Worm (Caenorhabditis elegans) whole organism, L1 larva: Measurements from ENCODE around the gene clec-171.

Source experiments
- C04F5.9 ChIP-seq: sonication (generic microtip); optimal IDR thresholded peaks from 2 replicates; lab custom pipeline; 2016; ENCODE audit warnings: missing genetic modification characterization, missing compliant biosample characterization
- C16A3.4 ChIP-seq: fragments of 150-350 bp; optimal IDR thresholded peaks from 2 replicates; lab custom pipeline; 2014; ENCODE audit warnings: missing biosample characterization, missing genetic modification characterization
- C34B4.2 ChIP-seq: sonication (generic microtip); optimal IDR thresholded peaks from 2 replicates; lab custom pipeline; 2017; ENCODE audit warnings: mild to moderate bottlenecking, missing genetic modification characterization, missing compliant biosample characterization
- F16B12.6 ChIP-seq: fragments of 150-350 bp; optimal IDR thresholded peaks from 2 replicates; lab custom pipeline; 2014; ENCODE audit warnings: missing biosample characterization, missing genetic modification characterization
- Y116A8C.19 ChIP-seq: sonication (generic microtip); optimal IDR thresholded peaks from 2 replicates; lab custom pipeline; 2016; ENCODE audit warnings: missing compliant biosample characterization, missing genetic modification characterization, borderline replicate concordance
- aha-1 ChIP-seq: fragments of 150-350 bp; optimal IDR thresholded peaks from 2 replicates; lab custom pipeline; 2014; ENCODE audit warnings: missing biosample characterization, missing genetic modification characterization
- aly-2 ChIP-seq: fragments of 150-350 bp; optimal IDR thresholded peaks from 2 replicates; lab custom pipeline; 2014; ENCODE audit warnings: missing biosample characterization, missing genetic modification characterization
- ama-1 ChIP-seq: fragments of 150-350 bp; optimal IDR thresholded peaks from 2 replicates; lab custom pipeline; 2014
- ceh-8 ChIP-seq: fragments of 200-800 bp; sonication (Bioruptor generic); optimal IDR thresholded peaks from 2 replicates; lab custom pipeline; 2018; ENCODE audit warnings: mild to moderate bottlenecking, missing genetic modification characterization, moderate library complexity, missing compliant biosample characterization
- ceh-82 ChIP-seq, 3 experiments: fragments of 150-350 bp in 1 of 3; sonication (generic microtip) in 2 of 3; optimal IDR thresholded peaks; 2 replicates each; lab custom pipeline; 2014 to 2017; ENCODE audit warnings: missing biosample characterization in 3 of 3, missing genetic modification characterization in 3 of 3
- ceh-88 ChIP-seq: fragments of 200-800 bp; sonication (Bioruptor generic); IDR thresholded peaks from 2 replicates; pipeline ENCODE4 v1.3.6; 2022; ENCODE audit warnings: missing genetic modification characterization, missing compliant biosample characterization
- ces-1 ChIP-seq: fragments of 150-350 bp; optimal IDR thresholded peaks from 2 replicates; lab custom pipeline; 2014; ENCODE audit warnings: missing biosample characterization, missing genetic modification reagents, missing genetic modification characterization
- dpl-1 ChIP-seq, 3 experiments: fragments of 150-350 bp in 2 of 3; sonication (generic microtip) in 1 of 3; optimal IDR thresholded peaks; 2 replicates each; lab custom pipeline; 2014 to 2017; ENCODE audit warnings: missing biosample characterization in 3 of 3, missing genetic modification characterization in 3 of 3, missing genetic modification reagents in 3 of 3
- egl-13 ChIP-seq: sonication (generic microtip); optimal IDR thresholded peaks from 2 replicates; lab custom pipeline; 2016; ENCODE audit warnings: missing genotype, missing genetic modification reagents, missing genetic modification characterization, missing compliant biosample characterization
- elt-2 ChIP-seq: sonication (generic microtip); optimal IDR thresholded peaks from 2 replicates; lab custom pipeline; 2016; ENCODE audit warnings: missing genetic modification characterization, mild to moderate bottlenecking, inconsistent platforms, missing compliant biosample characterization, missing genetic modification reagents
- ets-5 ChIP-seq: fragments of 200-800 bp; sonication (Bioruptor generic); IDR thresholded peaks from 2 replicates; pipeline ENCODE4 v1.3.6; 2022; ENCODE audit warnings: missing genetic modification characterization, missing compliant biosample characterization
- fkh-10 ChIP-seq: sonication (generic microtip); optimal IDR thresholded peaks from 2 replicates; lab custom pipeline; 2017; ENCODE audit warnings: missing biosample characterization, missing genetic modification reagents, missing genetic modification characterization
- fkh-4 ChIP-seq: sonication (generic microtip); optimal IDR thresholded peaks from 2 replicates; lab custom pipeline; 2016; ENCODE audit warnings: missing compliant biosample characterization, missing genetic modification characterization, borderline replicate concordance
- fos-1 ChIP-seq: fragments of 150-350 bp; optimal IDR thresholded peaks from 2 replicates; lab custom pipeline; 2014; ENCODE audit warnings: missing biosample characterization, missing genetic modification characterization
- grh-1 ChIP-seq: fragments of 200-800 bp; sonication (Bioruptor generic); IDR thresholded peaks from 2 replicates; pipeline ENCODE4 v1.3.6; 2022; ENCODE audit warnings: missing genetic modification reagents, missing genetic modification characterization, missing compliant biosample characterization
- hlh-17 ChIP-seq: fragments of 200-800 bp; sonication (Bioruptor generic); optimal IDR thresholded peaks from 2 replicates; lab custom pipeline; 2018; ENCODE audit warnings: missing genetic modification characterization, mild to moderate bottlenecking, missing compliant biosample characterization, moderate library complexity, borderline replicate concordance
- hpl-2 ChIP-seq: fragments of 150-350 bp; optimal IDR thresholded peaks from 2 replicates; lab custom pipeline; 2014; ENCODE audit warnings: missing biosample characterization, missing genetic modification reagents, missing genetic modification characterization
- irx-1 ChIP-seq: sonication (generic microtip); optimal IDR thresholded peaks from 2 replicates; lab custom pipeline; 2016; ENCODE audit warnings: missing genetic modification characterization, missing compliant biosample characterization
- lin-14 ChIP-seq: fragments of 200-800 bp; sonication (Bioruptor generic); optimal IDR thresholded peaks from 2 replicates; lab custom pipeline; 2018; ENCODE audit warnings: mild to moderate bottlenecking, missing genetic modification characterization, moderate library complexity, missing compliant biosample characterization
- lin-15B ChIP-seq: fragments of 150-350 bp; sonication (generic microtip); optimal IDR thresholded peaks from 3 replicates; lab custom pipeline; 2014; ENCODE audit warnings: missing biosample characterization, missing genetic modification characterization
- lin-39 ChIP-seq: fragments of 150-350 bp; optimal IDR thresholded peaks from 2 replicates; lab custom pipeline; 2014; ENCODE audit warnings: missing biosample characterization, missing genetic modification reagents, missing genetic modification characterization
- lsy-2 ChIP-seq, 2 experiments: fragments of 150-350 bp; optimal IDR thresholded peaks; 2 replicates each; lab custom pipeline; 2014; ENCODE audit warnings: missing biosample characterization in 2 of 2, missing genetic modification characterization in 2 of 2
- mab-9 ChIP-seq: fragments of 200-800 bp; sonication (Bioruptor generic); IDR thresholded peaks from 2 replicates; pipeline ENCODE4 v1.3.6; 2022; ENCODE audit warnings: missing genetic modification reagents, missing genetic modification characterization, missing compliant biosample characterization
- mef-2 ChIP-seq: fragments of 150-350 bp; optimal IDR thresholded peaks from 2 replicates; lab custom pipeline; 2014; ENCODE audit warnings: missing biosample characterization, missing genetic modification characterization
- nhr-11 ChIP-seq: fragments of 150-350 bp; optimal IDR thresholded peaks from 2 replicates; lab custom pipeline; 2014; ENCODE audit warnings: missing biosample characterization, missing genetic modification characterization
- nhr-19 ChIP-seq: fragments of 200-800 bp; sonication (Bioruptor generic); conservative IDR thresholded peaks from 2 replicates; pipeline ENCODE4 v1.3.6; 2022; ENCODE audit warnings: missing genetic modification characterization, missing compliant biosample characterization
- nhr-20 ChIP-seq: sonication (generic microtip); optimal IDR thresholded peaks from 2 replicates; lab custom pipeline; 2016; ENCODE audit warnings: mild to moderate bottlenecking, missing genetic modification characterization, missing compliant biosample characterization
- nhr-237 ChIP-seq: fragments of 150-350 bp; optimal IDR thresholded peaks from 2 replicates; lab custom pipeline; 2014; ENCODE audit warnings: missing biosample characterization, missing genetic modification characterization
- nhr-76 ChIP-seq: sonication (generic microtip); optimal IDR thresholded peaks from 2 replicates; lab custom pipeline; 2017; ENCODE audit warnings: missing biosample characterization, missing genetic modification characterization
- nhr-77 ChIP-seq: fragments of 150-350 bp; optimal IDR thresholded peaks from 2 replicates; lab custom pipeline; 2014; ENCODE audit warnings: missing biosample characterization, missing genetic modification characterization
- nhr-85 ChIP-seq: sonication (generic microtip); peaks from one replicate; lab custom pipeline; 2016; ENCODE audit warnings: missing genetic modification characterization, inconsistent platforms, missing compliant biosample characterization
- nhr-90 ChIP-seq: sonication (generic microtip); optimal IDR thresholded peaks from 2 replicates; lab custom pipeline; 2016; ENCODE audit warnings: mild to moderate bottlenecking, missing genetic modification characterization, missing compliant biosample characterization; ENCODE audit not compliant: poor library complexity
- pag-3 ChIP-seq: sonication (generic microtip); optimal IDR thresholded peaks from 2 replicates; lab custom pipeline; 2017; ENCODE audit warnings: missing genetic modification characterization, mild to moderate bottlenecking, missing compliant biosample characterization, antibody characterized with exemption, borderline replicate concordance; ENCODE audit not compliant: insufficient read depth
- pqm-1 ChIP-seq: sonication (generic microtip); optimal IDR thresholded peaks from 3 replicates; lab custom pipeline; 2017; ENCODE audit warnings: missing biosample characterization, missing genetic modification characterization
- rnt-1 ChIP-seq: sonication (generic microtip); optimal IDR thresholded peaks from 2 replicates; lab custom pipeline; 2016; ENCODE audit warnings: mild to moderate bottlenecking, missing genetic modification characterization, moderate library complexity, missing compliant biosample characterization
- snpc-4 ChIP-seq: fragments of 150-350 bp; optimal IDR thresholded peaks from 2 replicates; lab custom pipeline; 2014; ENCODE audit warnings: missing biosample characterization, missing genetic modification characterization
- tlp-1 ChIP-seq: fragments of 150-350 bp; optimal IDR thresholded peaks from 2 replicates; lab custom pipeline; 2014; ENCODE audit warnings: missing biosample characterization, missing genetic modification characterization
- unc-130 ChIP-seq: fragments of 150-350 bp; optimal IDR thresholded peaks from 2 replicates; lab custom pipeline; 2017; ENCODE audit warnings: missing biosample characterization, missing genetic modification characterization, inconsistent platforms
- unc-30 ChIP-seq: sonication (generic microtip); optimal IDR thresholded peaks from 2 replicates; lab custom pipeline; 2017; ENCODE audit warnings: missing biosample characterization, missing genetic modification characterization
- unc-62 ChIP-seq: fragments of 150-350 bp; optimal IDR thresholded peaks from 2 replicates; lab custom pipeline; 2014; ENCODE audit warnings: missing biosample characterization, missing genetic modification reagents, missing genetic modification characterization
- unc-86 ChIP-seq: sonication (generic microtip); optimal IDR thresholded peaks from 2 replicates; lab custom pipeline; 2016; ENCODE audit warnings: missing genetic modification characterization, missing compliant biosample characterization
- vab-15 ChIP-seq: sonication (generic microtip); optimal IDR thresholded peaks from 2 replicates; lab custom pipeline; 2017; ENCODE audit warnings: missing genotype, mild to moderate bottlenecking, missing genetic modification characterization, missing compliant biosample characterization
- zag-1 ChIP-seq: fragments of 150-350 bp; optimal IDR thresholded peaks from 2 replicates; lab custom pipeline; 2014; ENCODE audit warnings: missing biosample characterization, missing genetic modification characterization

The clec-171 gene

DNA sequence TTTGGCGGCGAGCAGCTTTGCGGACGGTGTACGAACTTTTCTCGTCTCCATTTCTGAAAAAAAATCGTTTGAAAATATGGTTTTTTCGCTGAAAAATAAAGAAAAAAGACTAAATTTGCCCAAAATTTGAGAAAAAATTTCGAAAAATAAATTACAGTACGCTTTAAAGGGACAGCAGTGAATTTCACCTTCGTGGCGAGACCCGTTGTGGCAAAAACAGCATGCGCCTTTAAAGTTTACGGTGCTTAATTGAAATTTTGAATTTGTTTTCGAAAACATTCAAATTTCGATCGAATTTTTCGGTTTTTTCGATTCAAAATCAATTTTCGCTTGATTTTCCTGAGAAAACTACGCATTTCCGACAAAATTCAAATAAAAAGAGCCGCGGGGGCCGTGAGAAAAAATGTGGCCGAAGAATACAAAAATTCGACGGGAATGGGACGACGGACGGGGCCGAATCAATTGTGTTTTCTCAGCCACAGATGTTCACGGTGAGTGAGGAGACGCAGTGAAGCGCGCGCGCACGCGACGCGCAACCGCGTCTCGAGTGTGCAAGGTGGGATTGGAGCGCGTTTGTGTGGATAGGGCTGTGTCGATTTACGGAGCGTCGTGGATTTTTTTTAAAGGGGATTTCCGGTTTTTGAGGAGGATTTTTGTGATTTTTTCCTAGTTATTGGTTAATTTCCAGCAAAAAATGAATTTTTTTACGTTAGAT is 7.2 kb downstream of the clec-171 start, which contains the start of gene Y77E11A.7 (continued):
- TF ChIP-seq C34B4.2 (tag; lab: Kevin White, UChicago): no peak
- TF ChIP-seq unc-30: no peak
- TF ChIP-seq egl-13 (tag; lab: Kevin White, UChicago): no peak
- TF ChIP-seq unc-130 (tag; lab: Kevin White, UChicago): peak; percentile 88
- TF ChIP-seq nhr-90 (tag; lab: Kevin White, UChicago): peak; percentile 81
- TF ChIP-seq nhr-77 (tag; lab: Kevin White, UChicago): peak; percentile 89
- no peak for TF ChIP-seq Y116A8C.19 (tag; lab: Kevin White, UChicago)
- TF ChIP-seq dpl-1 (GFP tag; optimal IDR thresholded peaks at IDR 0.05; lab: Kevin White, UChicago): peak; percentile 79 to 88 (median 83)
- no peak for TF ChIP-seq pag-3 (tag; lab: Kevin White, UChicago)
- TF ChIP-seq ceh-82 (tag; optimal IDR thresholded peaks at IDR 0.05; lab: Kevin White, UChicago): peak; percentile 91 to 99 (median 91)
- TF ChIP-seq lin-39: peak; percentile 44
- TF ChIP-seq hlh-17 (GFP tag; lab: Kevin White, UChicago): no peak
- no peak for TF ChIP-seq tlp-1 (tag; lab: Kevin White, UChicago)
- TF ChIP-seq hpl-2 (GFP tag; lab: Kevin White, UChicago): peak; percentile 1
- TF ChIP-seq lsy-2 (tag; optimal IDR thresholded peaks at IDR 0.05; lab: Kevin White, UChicago): peak; percentile 88 to 95
- TF ChIP-seq pqm-1: no peak
- peak; percentile 19 for TF ChIP-seq mef-2 (tag; lab: Kevin White, UChicago)
- TF ChIP-seq ceh-8: no peak
- TF ChIP-seq ama-1 (lab: Kevin White, UChicago): no peak
- TF ChIP-seq nhr-237 (tag; lab: Kevin White, UChicago): peak; percentile 89
- TF ChIP-seq nhr-11: peak; percentile 38
- TF ChIP-seq unc-62 (GFP tag; lab: Kevin White, UChicago): no peak
- peak; percentile 99 for TF ChIP-seq lin-15B (tag; lab: Kevin White, UChicago)
- TF ChIP-seq aha-1 (tag; lab: Kevin White, UChicago): no peak
- peak; percentile 31 for TF ChIP-seq zag-1 (tag; lab: Kevin White, UChicago)
- TF ChIP-seq nhr-20: peak; percentile 86
- peak; percentile 86 for TF ChIP-seq unc-86
- TF ChIP-seq grh-1: peak; percentile 30; the same call in 1 of the 2 replicates
- peak; percentile 56 for TF ChIP-seq F16B12.6
- TF ChIP-seq fos-1 (tag; lab: Kevin White, UChicago): peak; percentile 70
- peak; percentile 12 for TF ChIP-seq elt-2
- TF ChIP-seq C16A3.4 (tag; lab: Kevin White, UChicago): peak; percentile 95
- TF ChIP-seq lin-14: peak; percentile 98
- peak; percentile 91 for TF ChIP-seq rnt-1
- peak; percentile 92 for TF ChIP-seq fkh-10 (GFP tag; lab: Kevin White, UChicago)
- TF ChIP-seq ceh-88 (GFP tag; lab: Robert Waterston, UW): peak; percentile 61; the same call in 1 of the 2 replicates
- TF ChIP-seq snpc-4 (tag; lab: Kevin White, UChicago): peak; percentile 83
- no peak for TF ChIP-seq mab-9
- TF ChIP-seq nhr-19 (GFP tag; lab: Robert Waterston, UW): peak; percentile 75
- no peak for TF ChIP-seq ets-5
- no peak for TF ChIP-seq nhr-76 (tag; lab: Kevin White, UChicago)
- TF ChIP-seq fkh-4 (tag; lab: Kevin White, UChicago): no peak
- TF ChIP-seq ces-1 (GFP tag; lab: Kevin White, UChicago): no peak
- peak; percentile 41 for TF ChIP-seq vab-15 (tag; lab: Kevin White, UChicago)
- TF ChIP-seq nhr-85 (tag; lab: Kevin White, UChicago): peak; percentile 69
- TF ChIP-seq aly-2: peak; percentile 41
- TF ChIP-seq C04F5.9 (tag; lab: Kevin White, UChicago): peak; percentile 61
- TF ChIP-seq irx-1 (tag; lab: Kevin White, UChicago): peak; percentile 61
